Fruit fly (Drosophila melanogaster): ENCODE measurements around the gene CG33783.

CG33783 gene

dm6 chr3R:10066470-10066869 is at the start of gene CG33783:
Gene CG33783 (plus strand): TSS chr3R:10066770.
- TF ChIP-seq Sin3A (optimal IDR thresholded peaks at IDR 0.05) (no peak), insv (optimal IDR thresholded peaks at IDR 0.05) (no peak), ttk (optimal IDR thresholded peaks at IDR 0.05) (no peak), Myc (optimal IDR thresholded peaks at IDR 0.05) (no peak), h (optimal IDR thresholded peaks at IDR 0.05) (no peak), psq (optimal IDR thresholded peaks at IDR 0.05) (no peak)

dm6 chr3R:10024032-10024712 is 42.4 kb upstream of the CG33783 start:
- TF ChIP-seq psq (optimal IDR thresholded peaks at IDR 0.05) (no peak), ttk (optimal IDR thresholded peaks at IDR 0.05) (no peak), insv (optimal IDR thresholded peaks at IDR 0.05) (no peak), Myc (optimal IDR thresholded peaks at IDR 0.05) (no peak), Sin3A (optimal IDR thresholded peaks at IDR 0.05) (no peak), h (optimal IDR thresholded peaks at IDR 0.05) (no peak)

dm6 chr3R:10025050-10025449 is 41.5 kb upstream of the CG33783 start, which contains the start of gene CG31407:
Gene CG31407 (minus strand): TSS chr3R:10025150.
- TF ChIP-seq Sin3A (optimal IDR thresholded peaks at IDR 0.05) (no peak), insv (optimal IDR thresholded peaks at IDR 0.05) (no peak), Myc (optimal IDR thresholded peaks at IDR 0.05) (no peak), psq (optimal IDR thresholded peaks at IDR 0.05) (no peak), h (optimal IDR thresholded peaks at IDR 0.05) (no peak), ttk (optimal IDR thresholded peaks at IDR 0.05) (no peak)

- no peak for TF ChIP-seq Sin3A (optimal IDR thresholded peaks at IDR 0.05)
- TF ChIP-seq insv (optimal IDR thresholded peaks at IDR 0.05), result no peak
- TF ChIP-seq h (optimal IDR thresholded peaks at IDR 0.05), result no peak
- no peak for TF ChIP-seq psq (optimal IDR thresholded peaks at IDR 0.05)
- no peak for TF ChIP-seq Myc (optimal IDR thresholded peaks at IDR 0.05)
- TF ChIP-seq ttk (optimal IDR thresholded peaks at IDR 0.05), result no peak
Observed at dm6 chr3R:10028378-10028777, 38.2 kb upstream of the CG33783 start.

dm6 chr3R:10031480-10031879 is 35.1 kb upstream of the CG33783 start:
- TF ChIP-seq h (optimal IDR thresholded peaks at IDR 0.05), result no peak
- TF ChIP-seq Myc (optimal IDR thresholded peaks at IDR 0.05), result no peak
- TF ChIP-seq Sin3A (optimal IDR thresholded peaks at IDR 0.05), result no peak
- no peak for TF ChIP-seq insv (optimal IDR thresholded peaks at IDR 0.05)
- no peak for TF ChIP-seq ttk (optimal IDR thresholded peaks at IDR 0.05)
- TF ChIP-seq psq (optimal IDR thresholded peaks at IDR 0.05), result no peak

dm6 chr3R:10032951-10033720 is 33.4 kb upstream of the CG33783 start:
- TF ChIP-seq Myc (optimal IDR thresholded peaks at IDR 0.05), result no peak
- TF ChIP-seq insv (optimal IDR thresholded peaks at IDR 0.05), result no peak
- TF ChIP-seq psq (optimal IDR thresholded peaks at IDR 0.05), result no peak
- TF ChIP-seq Sin3A (optimal IDR thresholded peaks at IDR 0.05), result no peak
- TF ChIP-seq h (optimal IDR thresholded peaks at IDR 0.05), result no peak
- no peak for TF ChIP-seq ttk (optimal IDR thresholded peaks at IDR 0.05)

dm6 chr3R:10034995-10035446 is 31.5 kb upstream of the CG33783 start:
- TF ChIP-seq psq (optimal IDR thresholded peaks at IDR 0.05), result no peak
- TF ChIP-seq Myc (optimal IDR thresholded peaks at IDR 0.05), result no peak
- TF ChIP-seq ttk (optimal IDR thresholded peaks at IDR 0.05), result no peak

dm6 chr3R:10035765-10036164 is 30.8 kb upstream of the CG33783 start:
- TF ChIP-seq h (optimal IDR thresholded peaks at IDR 0.05), result no peak
- TF ChIP-seq Sin3A (optimal IDR thresholded peaks at IDR 0.05), result no peak
- no peak for TF ChIP-seq psq (optimal IDR thresholded peaks at IDR 0.05)
- no peak for TF ChIP-seq insv (optimal IDR thresholded peaks at IDR 0.05)
- TF ChIP-seq ttk (optimal IDR thresholded peaks at IDR 0.05), result no peak
- no peak for TF ChIP-seq Myc (optimal IDR thresholded peaks at IDR 0.05)

- TF ChIP-seq h (optimal IDR thresholded peaks at IDR 0.05), result no peak
- TF ChIP-seq psq (optimal IDR thresholded peaks at IDR 0.05), result no peak
- TF ChIP-seq Myc (optimal IDR thresholded peaks at IDR 0.05), result no peak
Observed at dm6 chr3R:10039188-10039587, 27.4 kb upstream of the CG33783 start.

- no peak for TF ChIP-seq Sin3A (optimal IDR thresholded peaks at IDR 0.05)
- TF ChIP-seq Myc (optimal IDR thresholded peaks at IDR 0.05), result no peak
- no peak for TF ChIP-seq insv (optimal IDR thresholded peaks at IDR 0.05)
- TF ChIP-seq h (optimal IDR thresholded peaks at IDR 0.05), result no peak
- no peak for TF ChIP-seq ttk (optimal IDR thresholded peaks at IDR 0.05)
- no peak for TF ChIP-seq psq (optimal IDR thresholded peaks at IDR 0.05)
Observed at dm6 chr3R:10040505-10040904, 26.1 kb upstream of the CG33783 start.

dm6 chr3R:10042024-10042663 is 24.4 kb upstream of the CG33783 start:
- TF ChIP-seq Sin3A (optimal IDR thresholded peaks at IDR 0.05) (no peak), Myc (optimal IDR thresholded peaks at IDR 0.05) (no peak), psq (optimal IDR thresholded peaks at IDR 0.05) (no peak), ttk (optimal IDR thresholded peaks at IDR 0.05) (no peak), h (optimal IDR thresholded peaks at IDR 0.05) (no peak), insv (optimal IDR thresholded peaks at IDR 0.05) (no peak)
